Fruit fly (Drosophila melanogaster): Measurements from ENCODE around the gene Dpy-30L2.

Gene Dpy-30L2

dm6 chr3L:4070221-4070995 lies 22.9 kb upstream of the Dpy-30L2 start (continued):
- TF ChIP-seq CG2678 (tag; optimal IDR thresholded peaks at IDR 0.05): peak; percentile 91
- peak; percentile 94 for TF ChIP-seq Dbx (GFP tag; IDR thresholded peaks at IDR 0.05)
- TF ChIP-seq CG17568 (GFP tag; optimal IDR thresholded peaks at IDR 0.05): no peak
- peak; percentile 94 for TF ChIP-seq zfh2 (GFP tag; optimal IDR thresholded peaks at IDR 0.05)
- TF ChIP-seq knrl (GFP tag; IDR thresholded peaks at IDR 0.05; ENCODE audit: partially characterized antibody): no peak
- peak; percentile 91 for TF ChIP-seq Nf-YA (GFP tag; IDR thresholded peaks at IDR 0.05)
- TF ChIP-seq Doc3 (GFP tag; IDR thresholded peaks at IDR 0.05; ENCODE audit: partially characterized antibody): no peak
- TF ChIP-seq CG12744 (GFP tag; optimal IDR thresholded peaks at IDR 0.05): peak; percentile 74
- peak; percentile 46 for TF ChIP-seq CG10565 (GFP tag; optimal IDR thresholded peaks at IDR 0.05)
- TF ChIP-seq CG1647 (GFP tag; optimal IDR thresholded peaks at IDR 0.05): peak; percentile 72
- TF ChIP-seq shn (GFP tag; optimal IDR thresholded peaks at IDR 0.05): peak; percentile 90
- TF ChIP-seq eve (GFP tag; optimal IDR thresholded peaks at IDR 0.05): peak in 1 of 2 experiments; percentile 36
- peak; percentile 75 for TF ChIP-seq CG4404 (GFP tag; IDR thresholded peaks at IDR 0.05)
- TF ChIP-seq CG1024 (GFP tag; IDR thresholded peaks at IDR 0.05): peak; percentile 84
- no peak for TF ChIP-seq CG7963 (GFP tag; IDR thresholded peaks at IDR 0.05; ENCODE audit: partially characterized antibody)
- no peak for TF ChIP-seq nerfin-2 (GFP tag; IDR thresholded peaks at IDR 0.05; ENCODE audit: partially characterized antibody)
- TF ChIP-seq dm (GFP tag; optimal IDR thresholded peaks at IDR 0.05): peak; percentile 85
- peak; percentile 93 for TF ChIP-seq corto (GFP tag; optimal IDR thresholded peaks at IDR 0.05)
- peak; percentile 86 for TF ChIP-seq Atf-2 (GFP tag; optimal IDR thresholded peaks at IDR 0.05)
- peak; percentile 54 for TF ChIP-seq CG6254 (GFP tag; optimal IDR thresholded peaks at IDR 0.05)
- TF ChIP-seq p53 (GFP tag; optimal IDR thresholded peaks at IDR 0.05): peak; percentile 58
- TF ChIP-seq fu2 (GFP tag; optimal IDR thresholded peaks at IDR 0.05): peak; percentile 89
- peak; percentile 90 for TF ChIP-seq Xrp1 (GFP tag; IDR thresholded peaks at IDR 0.05)
- peak; percentile 92 for TF ChIP-seq Gug (GFP tag; IDR thresholded peaks at IDR 0.05)
- no peak for TF ChIP-seq D19A (tag; optimal IDR thresholded peaks at IDR 0.05)
- TF ChIP-seq cas (GFP tag; IDR thresholded peaks at IDR 0.05): peak; percentile 87
- TF ChIP-seq CG16863 (GFP tag; optimal IDR thresholded peaks at IDR 0.05): peak; percentile 88
- peak; percentile 62 for TF ChIP-seq CG18476 (GFP tag; optimal IDR thresholded peaks at IDR 0.05)
- no peak for TF ChIP-seq kni (GFP tag; optimal IDR thresholded peaks at IDR 0.05)
- TF ChIP-seq CG15601 (tag; optimal IDR thresholded peaks at IDR 0.05): peak; percentile 64
- no peak for TF ChIP-seq zen2 (GFP tag; IDR thresholded peaks at IDR 0.05; ENCODE audit: partially characterized antibody)
- TF ChIP-seq Poxn (GFP tag; IDR thresholded peaks at IDR 0.05): peak; percentile 84
- TF ChIP-seq scrt (GFP tag; optimal IDR thresholded peaks at IDR 0.05): peak; percentile 77
- peak; percentile 88 for TF ChIP-seq CG34422 (GFP tag; IDR thresholded peaks at IDR 0.05)
- peak; percentile 81 for TF ChIP-seq CG8924 (tag; optimal IDR thresholded peaks at IDR 0.05)
- no peak for TF ChIP-seq Dfd (GFP tag; optimal IDR thresholded peaks at IDR 0.05)
- no peak for TF ChIP-seq amos (GFP tag; IDR thresholded peaks at IDR 0.05; ENCODE audit: partially characterized antibody)
- TF ChIP-seq usp (GFP tag; optimal IDR thresholded peaks at IDR 0.05): no peak
- peak; percentile 64 for TF ChIP-seq CG7928 (GFP tag; optimal IDR thresholded peaks at IDR 0.05)
- TF ChIP-seq CG16779 (GFP tag; IDR thresholded peaks at IDR 0.05): peak; percentile 71
- peak; percentile 55 for TF ChIP-seq nerfin-1 (tag; optimal IDR thresholded peaks at IDR 0.05)
- peak; percentile 87 for TF ChIP-seq CG7556 (GFP tag; optimal IDR thresholded peaks at IDR 0.05)
- TF ChIP-seq Dad (GFP tag; optimal IDR thresholded peaks at IDR 0.05): peak; percentile 76
- TF ChIP-seq CG7271 (tag; optimal IDR thresholded peaks at IDR 0.05): peak; percentile 30
- TF ChIP-seq mirr (GFP tag; optimal IDR thresholded peaks at IDR 0.05): peak; percentile 25
- TF ChIP-seq CG17912 (GFP tag; optimal IDR thresholded peaks at IDR 0.05): peak; percentile 30
- peak; percentile 90 for TF ChIP-seq Awh (GFP tag; IDR thresholded peaks at IDR 0.05)
- peak; percentile 74 for TF ChIP-seq Adf1 (GFP tag; IDR thresholded peaks at IDR 0.05)
- TF ChIP-seq D19B (GFP tag; optimal IDR thresholded peaks at IDR 0.05): peak; percentile 98

Data from whole organism, embryonic.